Fruit fly (Drosophila melanogaster): ENCODE measurements around the gene kek5.
A peak's percentile ranks its signal among the peaks of the same experiment; 100 is the strongest.

Gene kek5

dm6 chrX:19479134-19479533 lies 126.2 kb downstream of the kek5 start, which contains the start of gene CG32533:
CG32533 (minus strand) TSS chrX:19479411.
- TF ChIP-seq tna (GFP tag; IDR thresholded peaks at IDR 0.05; ENCODE audit: partially characterized antibody) (peak; percentile 32; the same call in 1 of the 2 replicates), Ada2b (GFP tag; IDR thresholded peaks at IDR 0.05) (no peak), CG4707 (GFP tag; optimal IDR thresholded peaks at IDR 0.05) (no peak), org-1 (GFP tag; optimal IDR thresholded peaks at IDR 0.05) (no peak), crp (GFP tag; optimal IDR thresholded peaks at IDR 0.05) (peak in 1 of 2 experiments; percentile 62), CG13287 (GFP tag; IDR thresholded peaks at IDR 0.05; ENCODE audit: partially characterized antibody) (peak; percentile 9; the same call in 1 of the 2 replicates), Scr (GFP tag; IDR thresholded peaks at IDR 0.05; ENCODE audit: partially characterized antibody) (0 out of 2 replicates have a peak, but pooled peaks have one; percentile 8), CG16779 (GFP tag; IDR thresholded peaks at IDR 0.05) (no peak), CG11093 (GFP tag; IDR thresholded peaks at IDR 0.05) (no peak), CG34224 (GFP tag; IDR thresholded peaks at IDR 0.05; ENCODE audit: partially characterized antibody) (0 out of 3 replicates have a peak, but pooled peaks have one; percentile 6), bbx (GFP tag; IDR thresholded peaks at IDR 0.05; ENCODE audit: partially characterized antibody) (0 out of 2 replicates have a peak, but pooled peaks have one; percentile 13), Pdp1 (GFP tag; optimal IDR thresholded peaks at IDR 0.05) (peak in 1 of 2 experiments; percentile 43), MBD-R2 (GFP tag; IDR thresholded peaks at IDR 0.05) (peak; percentile 38; the same call in 1 of the 2 replicates), MESR4 (GFP tag; optimal IDR thresholded peaks at IDR 0.05) (peak; percentile 21), Dref (GFP tag; IDR thresholded peaks at IDR 0.05) (peak; percentile 54), sug (tag; optimal IDR thresholded peaks at IDR 0.05) (no peak), gfzf (GFP tag; optimal IDR thresholded peaks at IDR 0.05) (no peak), wek (GFP tag; optimal IDR thresholded peaks at IDR 0.05) (no peak), Tbp (GFP tag; optimal IDR thresholded peaks at IDR 0.05) (no peak), CG4328 (GFP tag; optimal IDR thresholded peaks at IDR 0.05) (no peak)

- TF ChIP-seq HLH3B (GFP tag; IDR thresholded peaks at IDR 0.05) (no peak), inv (GFP tag; IDR thresholded peaks at IDR 0.05; ENCODE audit: partially characterized antibody) (peak; percentile 39; the same call in 1 of the 2 replicates), CG13424 (tag; optimal IDR thresholded peaks at IDR 0.05) (no peak), D19B (GFP tag; optimal IDR thresholded peaks at IDR 0.05) (no peak), sug (tag; optimal IDR thresholded peaks at IDR 0.05) (no peak), ase (GFP tag; IDR thresholded peaks at IDR 0.05) (no peak), ash1 (GFP tag; optimal IDR thresholded peaks at IDR 0.05) (no peak), wor (GFP tag; IDR thresholded peaks at IDR 0.05) (no peak), BEAF-32 (GFP tag; optimal IDR thresholded peaks at IDR 0.05) (peak; percentile 71), CG16813 (GFP tag; IDR thresholded peaks at IDR 0.05; ENCODE audit: partially characterized antibody) (peak; percentile 47; the same call in 2 of the 3 replicates), Tbp (GFP tag; optimal IDR thresholded peaks at IDR 0.05) (peak; percentile 9), CG2712 (tag; optimal IDR thresholded peaks at IDR 0.05) (no peak), CG7839 (tag; optimal IDR thresholded peaks at IDR 0.05) (no peak), Scr (GFP tag; IDR thresholded peaks at IDR 0.05; ENCODE audit: partially characterized antibody) (peak; percentile 59), CG4282 (GFP tag; optimal IDR thresholded peaks at IDR 0.05) (no peak), CG4617 (GFP tag; optimal IDR thresholded peaks at IDR 0.05; ENCODE audit: borderline replicate concordance) (no peak), CG9797 (GFP tag; optimal IDR thresholded peaks at IDR 0.05) (peak; percentile 28), Atf-2 (GFP tag; optimal IDR thresholded peaks at IDR 0.05) (no peak), B-H1 (GFP tag; IDR thresholded peaks at IDR 0.05) (no peak), CG14050 (GFP tag; IDR thresholded peaks at IDR 0.05) (no peak), CG4328 (GFP tag; optimal IDR thresholded peaks at IDR 0.05) (no peak), CG1529 (GFP tag; optimal IDR thresholded peaks at IDR 0.05) (no peak), hbn (GFP tag; IDR thresholded peaks at IDR 0.05; ENCODE audit: partially characterized antibody) (peak; percentile 29; the same call in 1 of the 2 replicates), tio (GFP tag; optimal IDR thresholded peaks at IDR 0.05) (no peak), CG10267 (tag; optimal IDR thresholded peaks at IDR 0.05) (no peak), CG33213 (GFP tag; optimal IDR thresholded peaks at IDR 0.05) (no peak), CG30020 (tag; optimal IDR thresholded peaks at IDR 0.05) (peak; percentile 16), peb (GFP tag; IDR thresholded peaks at IDR 0.05) (no peak), salm (tag; optimal IDR thresholded peaks at IDR 0.05) (no peak), CG14860 (GFP tag; IDR thresholded peaks at IDR 0.05; ENCODE audit: partially characterized antibody) (peak; percentile 42; the same call in 1 of the 3 replicates), chinmo (GFP tag; IDR thresholded peaks at IDR 0.05; ENCODE audit: partially characterized antibody) (0 out of 4 replicates have a peak, but pooled peaks have one; percentile 69), Ada2b (GFP tag; IDR thresholded peaks at IDR 0.05) (no peak)
Measured at dm6 chrX:19479869-19480326, 126.9 kb downstream of the kek5 start, which contains the start of the genes Naa15-16 and mRpS14. Naa15-16 (plus strand) TSS chrX:19479984. mRpS14 (minus strand) TSS chrX:19480238.

Data from whole organism, embryonic.